Worm (Caenorhabditis elegans) whole organism, early embryonic: ENCODE data around the gene cogc-6.

ENCODE experiments used
- B0310.2 ChIP-seq: sonication (generic microtip); optimal IDR thresholded peaks from 2 replicates; lab custom pipeline; 2016; ENCODE audit warnings: mild to moderate bottlenecking, missing genetic modification characterization, missing compliant biosample characterization
- F13C5.2 ChIP-seq: sonication (generic microtip); optimal IDR thresholded peaks from 2 replicates; lab custom pipeline; 2017; ENCODE audit warnings: mild to moderate bottlenecking, missing genetic modification characterization, inconsistent platforms, missing compliant biosample characterization
- aly-1 ChIP-seq: sonication (generic microtip); optimal IDR thresholded peaks from 2 replicates; lab custom pipeline; 2016; ENCODE audit warnings: missing genetic modification characterization, missing compliant biosample characterization
- ama-1 ChIP-seq: fragments of 150-350 bp; optimal IDR thresholded peaks from 2 replicates; lab custom pipeline; 2014
- ceh-13 ChIP-seq: fragments of 200-800 bp; sonication (Bioruptor generic); optimal IDR thresholded peaks from 2 replicates; lab custom pipeline; 2018; ENCODE audit warnings: mild to moderate bottlenecking, missing genetic modification characterization, missing compliant biosample characterization
- ceh-36 ChIP-seq: sonication (generic microtip); optimal IDR thresholded peaks from 2 replicates; lab custom pipeline; 2016; ENCODE audit warnings: missing genetic modification characterization, inconsistent platforms, missing compliant biosample characterization
- ets-7 ChIP-seq: sonication (generic microtip); optimal IDR thresholded peaks from 2 replicates; lab custom pipeline; 2016; ENCODE audit warnings: missing genotype, missing genetic modification characterization, missing compliant biosample characterization
- flt-1 ChIP-seq: fragments of 200-800 bp; sonication (Bioruptor generic); IDR thresholded peaks from 2 replicates; pipeline ENCODE4 v1.3.6; 2022; ENCODE audit warnings: missing genetic modification characterization, missing compliant biosample characterization
- hmbx-1 ChIP-seq: sonication (generic microtip); optimal IDR thresholded peaks from 2 replicates; lab custom pipeline; 2016; ENCODE audit warnings: mild to moderate bottlenecking, missing genetic modification characterization, missing compliant biosample characterization
- hmg-4 ChIP-seq: fragments of 200-800 bp; sonication (Bioruptor generic); optimal IDR thresholded peaks from 2 replicates; lab custom pipeline; 2018; ENCODE audit warnings: mild to moderate bottlenecking, missing genetic modification characterization, missing compliant biosample characterization
- hnd-1 ChIP-seq: sonication (generic microtip); optimal IDR thresholded peaks from 2 replicates; lab custom pipeline; 2016; ENCODE audit warnings: missing genetic modification characterization, missing compliant biosample characterization
- pes-1 ChIP-seq: fragments of 200-800 bp; sonication (Bioruptor generic); IDR thresholded peaks from 2 replicates; pipeline ENCODE4 v1.3.6; 2022; ENCODE audit warnings: missing genetic modification reagents, missing genetic modification characterization, missing compliant biosample characterization
- scrt-1 ChIP-seq: fragments of 200-800 bp; sonication (Bioruptor generic); IDR thresholded peaks from 2 replicates; pipeline ENCODE4 v1.3.6; 2022; ENCODE audit warnings: missing genetic modification characterization, missing compliant biosample characterization
- sea-1 ChIP-seq: fragments of 200-800 bp; sonication (Bioruptor generic); conservative IDR thresholded peaks from 2 replicates; pipeline ENCODE4 v1.3.6; 2022; ENCODE audit warnings: missing genetic modification characterization, missing compliant biosample characterization
- tbx-11 ChIP-seq: fragments of 200-800 bp; sonication (Bioruptor generic); IDR thresholded peaks from 2 replicates; pipeline ENCODE4 v1.3.6; 2022; ENCODE audit warnings: missing genetic modification characterization, missing compliant biosample characterization
- tbx-37 ChIP-seq: fragments of 200-800 bp; sonication (Bioruptor generic); conservative IDR thresholded peaks from 2 replicates; pipeline ENCODE4 v1.3.6; 2022; ENCODE audit warnings: missing genetic modification reagents, missing genetic modification characterization, missing compliant biosample characterization
- tra-4 ChIP-seq: sonication (generic microtip); optimal IDR thresholded peaks from 2 replicates; lab custom pipeline; 2017; ENCODE audit warnings: missing genetic modification characterization, missing compliant biosample characterization

cogc-6 gene

ce11 chrV:8221083-8221538 is at the start of gene cogc-6, which contains the start of gene air-1:
TSS of gene cogc-6 (minus strand) at chrV:8221316.
TSS of gene air-1 (plus strand) at chrV:8221488.
- TF ChIP-seq ceh-36 (no peak), tra-4 (no peak), sea-1 (GFP tag; lab: Robert Waterston, UW) (no peak), aly-1 (tag; lab: Kevin White, UChicago) (no peak), F13C5.2 (tag; lab: Kevin White, UChicago) (no peak), tbx-11 (GFP tag; lab: Robert Waterston, UW) (no peak), hmg-4 (GFP tag; lab: Kevin White, UChicago) (no peak)

ce11 chrV:8269878-8270277 is 48.8 kb upstream of the cogc-6 start:
- TF ChIP-seq aly-1 (tag; lab: Kevin White, UChicago), result no peak
- TF ChIP-seq flt-1 (GFP tag; lab: Robert Waterston, UW), result no peak
- no peak for TF ChIP-seq tbx-37
- no peak for TF ChIP-seq ama-1 (lab: Kevin White, UChicago)
- TF ChIP-seq hmg-4 (GFP tag; lab: Kevin White, UChicago), result no peak
- no peak for TF ChIP-seq ets-7
- TF ChIP-seq tbx-11 (GFP tag; lab: Robert Waterston, UW), result no peak
- no peak for TF ChIP-seq hnd-1 (tag; lab: Kevin White, UChicago)
- no peak for TF ChIP-seq pes-1
- no peak for TF ChIP-seq B0310.2
- no peak for TF ChIP-seq scrt-1 (GFP tag; lab: Robert Waterston, UW)
- TF ChIP-seq hmbx-1 (tag; lab: Kevin White, UChicago), result no peak
- TF ChIP-seq ceh-13 (GFP tag; lab: Kevin White, UChicago), result no peak

- no peak for TF ChIP-seq aly-1 (tag; lab: Kevin White, UChicago)
- TF ChIP-seq tbx-37, result no peak
- no peak for TF ChIP-seq B0310.2
- no peak for TF ChIP-seq hmg-4 (GFP tag; lab: Kevin White, UChicago)
- TF ChIP-seq pes-1, result no peak
- no peak for TF ChIP-seq tra-4
- no peak for TF ChIP-seq ceh-13 (GFP tag; lab: Kevin White, UChicago)
- TF ChIP-seq ets-7, result no peak
- TF ChIP-seq tbx-11 (GFP tag; lab: Robert Waterston, UW), result no peak
- TF ChIP-seq sea-1 (GFP tag; lab: Robert Waterston, UW), result no peak
- no peak for TF ChIP-seq ceh-36
Observed at ce11 chrV:8268902-8269301, 47.8 kb upstream of the cogc-6 start, which contains the start of the genes asp-6 and asp-12. TSS of gene asp-6 (minus strand) at chrV:8268937. TSS of gene asp-12 (plus strand) at chrV:8269210.

- TF ChIP-seq tra-4 (no peak), scrt-1 (GFP tag; lab: Robert Waterston, UW) (no peak), flt-1 (GFP tag; lab: Robert Waterston, UW) (no peak), ama-1 (lab: Kevin White, UChicago) (no peak)
Observed at ce11 chrV:8267275-8267674, 46.2 kb upstream of the cogc-6 start.

- no peak for TF ChIP-seq sea-1 (GFP tag; lab: Robert Waterston, UW)
- no peak for TF ChIP-seq F13C5.2 (tag; lab: Kevin White, UChicago)
- no peak for TF ChIP-seq flt-1 (GFP tag; lab: Robert Waterston, UW)
Observed at ce11 chrV:8266232-8266631, 45.1 kb upstream of the cogc-6 start, which contains the start of gene F21F8.5. TSS of gene F21F8.5 (minus strand) at chrV:8266332.

- no peak for TF ChIP-seq ceh-13 (GFP tag; lab: Kevin White, UChicago)
- no peak for TF ChIP-seq sea-1 (GFP tag; lab: Robert Waterston, UW)
- TF ChIP-seq hmbx-1 (tag; lab: Kevin White, UChicago), result no peak
- no peak for TF ChIP-seq pes-1
- TF ChIP-seq tbx-11 (GFP tag; lab: Robert Waterston, UW), result no peak
- no peak for TF ChIP-seq hmg-4 (GFP tag; lab: Kevin White, UChicago)
- TF ChIP-seq tra-4, result no peak
- TF ChIP-seq flt-1 (GFP tag; lab: Robert Waterston, UW), result no peak
- TF ChIP-seq ets-7, result no peak
- TF ChIP-seq aly-1 (tag; lab: Kevin White, UChicago), result no peak
- TF ChIP-seq ama-1 (lab: Kevin White, UChicago), result no peak
- no peak for TF ChIP-seq hnd-1 (tag; lab: Kevin White, UChicago)
- TF ChIP-seq scrt-1 (GFP tag; lab: Robert Waterston, UW), result no peak
- no peak for TF ChIP-seq B0310.2
- no peak for TF ChIP-seq F13C5.2 (tag; lab: Kevin White, UChicago)
- TF ChIP-seq tbx-37, result no peak
- no peak for TF ChIP-seq ceh-36
Observed at ce11 chrV:8263941-8264340, 42.8 kb upstream of the cogc-6 start, which contains the start of gene C16D9.9. TSS of gene C16D9.9 (plus strand) at chrV:8264241.

- TF ChIP-seq ets-7, result no peak
- no peak for TF ChIP-seq pes-1
- no peak for TF ChIP-seq hmbx-1 (tag; lab: Kevin White, UChicago)
- no peak for TF ChIP-seq ceh-13 (GFP tag; lab: Kevin White, UChicago)
- no peak for TF ChIP-seq scrt-1 (GFP tag; lab: Robert Waterston, UW)
- no peak for TF ChIP-seq hnd-1 (tag; lab: Kevin White, UChicago)
- no peak for TF ChIP-seq B0310.2
- TF ChIP-seq tra-4, result no peak
- no peak for TF ChIP-seq flt-1 (GFP tag; lab: Robert Waterston, UW)
Observed at ce11 chrV:8263466-8263865, 42.4 kb upstream of the cogc-6 start, which contains the start of gene C16D9.8. TSS of gene C16D9.8 (minus strand) at chrV:8263566.

ce11 chrV:8262212-8262611 is 41.1 kb upstream of the cogc-6 start:
- no peak for TF ChIP-seq tbx-37
- no peak for TF ChIP-seq ama-1 (lab: Kevin White, UChicago)
- TF ChIP-seq hmg-4 (GFP tag; lab: Kevin White, UChicago), result no peak
- TF ChIP-seq hnd-1 (tag; lab: Kevin White, UChicago), result no peak
- no peak for TF ChIP-seq flt-1 (GFP tag; lab: Robert Waterston, UW)
- no peak for TF ChIP-seq hmbx-1 (tag; lab: Kevin White, UChicago)
- TF ChIP-seq ets-7, result no peak
- TF ChIP-seq B0310.2, result no peak
- no peak for TF ChIP-seq pes-1
- TF ChIP-seq tra-4, result no peak
- TF ChIP-seq ceh-13 (GFP tag; lab: Kevin White, UChicago), result no peak
